Worm (Caenorhabditis elegans) whole organism, late embryonic: ENCODE data around the gene R04E5.9.

ENCODE experiments used
- C08G9.2 ChIP-seq: sonication (generic microtip); optimal IDR thresholded peaks from 2 replicates; lab custom pipeline; 2016; ENCODE audit warnings: mild to moderate bottlenecking, missing genetic modification characterization, moderate library complexity, missing compliant biosample characterization
- C38D4.7 ChIP-seq: fragments of 200-800 bp; sonication (Bioruptor generic); optimal IDR thresholded peaks from 2 replicates; lab custom pipeline; 2018; ENCODE audit warnings: mild to moderate bottlenecking, missing genetic modification characterization, moderate library complexity, missing compliant biosample characterization
- K09A11.1 ChIP-seq: sonication (generic microtip); optimal IDR thresholded peaks from 2 replicates; lab custom pipeline; 2017; ENCODE audit warnings: antibody characterized with exemption, mild to moderate bottlenecking, missing genetic modification characterization, missing compliant biosample characterization; ENCODE audit not compliant: insufficient read depth
- T23F11.4 ChIP-seq: fragments of 200-800 bp; sonication (Bioruptor generic); optimal IDR thresholded peaks from 2 replicates; lab custom pipeline; 2018; ENCODE audit warnings: mild to moderate bottlenecking, missing genetic modification characterization, missing compliant biosample characterization
- Y22D7AL.16 ChIP-seq: sonication (generic microtip); optimal IDR thresholded peaks from 2 replicates; lab custom pipeline; 2016; ENCODE audit warnings: missing genetic modification characterization, missing compliant biosample characterization
- ama-1 ChIP-seq: fragments of 150-350 bp; optimal IDR thresholded peaks from 2 replicates; lab custom pipeline; 2014
- ceh-14 ChIP-seq: sonication (generic microtip); optimal IDR thresholded peaks from 2 replicates; lab custom pipeline; 2016; ENCODE audit warnings: missing genotype, missing genetic modification characterization, missing compliant biosample characterization
- ceh-18 ChIP-seq: sonication (generic microtip); optimal IDR thresholded peaks from 2 replicates; lab custom pipeline; 2016; ENCODE audit warnings: missing genetic modification characterization, missing compliant biosample characterization
- ceh-19 ChIP-seq: fragments of 200-800 bp; sonication (Bioruptor generic); optimal IDR thresholded peaks from 2 replicates; lab custom pipeline; 2018; ENCODE audit warnings: mild to moderate bottlenecking, missing genetic modification characterization, missing compliant biosample characterization
- ceh-2 ChIP-seq: sonication (generic microtip); optimal IDR thresholded peaks from 2 replicates; lab custom pipeline; 2016; ENCODE audit warnings: missing genotype, missing genetic modification characterization, missing compliant biosample characterization
- ceh-24 ChIP-seq: sonication (generic microtip); optimal IDR thresholded peaks from 2 replicates; lab custom pipeline; 2016; ENCODE audit warnings: mild to moderate bottlenecking, missing genetic modification characterization, missing compliant biosample characterization
- ceh-30 ChIP-seq: fragments of 150-350 bp; optimal IDR thresholded peaks from 2 replicates; lab custom pipeline; 2014; ENCODE audit warnings: missing biosample characterization, missing genetic modification characterization
- ceh-34 ChIP-seq: sonication (generic microtip); optimal IDR thresholded peaks from 2 replicates; lab custom pipeline; 2016; ENCODE audit warnings: mild to moderate bottlenecking, missing genetic modification characterization, missing compliant biosample characterization
- ceh-45 ChIP-seq: fragments of 200-800 bp; sonication (Bioruptor generic); IDR thresholded peaks from 2 replicates; pipeline ENCODE4 v1.3.6; 2022; ENCODE audit warnings: missing genetic modification reagents, missing genetic modification characterization, missing compliant biosample characterization
- ceh-48 ChIP-seq: sonication (generic microtip); optimal IDR thresholded peaks from 2 replicates; lab custom pipeline; 2016; ENCODE audit warnings: missing genetic modification characterization, inconsistent platforms, missing compliant biosample characterization
- ceh-6 ChIP-seq: fragments of 200-800 bp; sonication (Bioruptor generic); optimal IDR thresholded peaks from 2 replicates; lab custom pipeline; 2018; ENCODE audit warnings: mild to moderate bottlenecking, missing genetic modification characterization, missing compliant biosample characterization
- ceh-9 ChIP-seq: sonication (generic microtip); optimal IDR thresholded peaks from 2 replicates; lab custom pipeline; 2016; ENCODE audit warnings: mild to moderate bottlenecking, missing genetic modification characterization, inconsistent platforms, missing compliant biosample characterization
- elt-4 ChIP-seq: sonication (generic microtip); optimal IDR thresholded peaks from 2 replicates; lab custom pipeline; 2016; ENCODE audit warnings: missing genetic modification characterization, missing compliant biosample characterization
- eyg-1 ChIP-seq: sonication (generic microtip); optimal IDR thresholded peaks from 2 replicates; lab custom pipeline; 2016; ENCODE audit warnings: missing genotype, missing genetic modification characterization, missing compliant biosample characterization
- fax-1 ChIP-seq: sonication (generic microtip); optimal IDR thresholded peaks from 2 replicates; lab custom pipeline; 2016; ENCODE audit warnings: missing genotype, missing genetic modification characterization, missing compliant biosample characterization
- fkh-10 ChIP-seq: fragments of 150-350 bp; optimal IDR thresholded peaks from 2 replicates; lab custom pipeline; 2014; ENCODE audit warnings: missing biosample characterization, missing genetic modification reagents, missing genetic modification characterization
- gmeb-2 ChIP-seq: sonication (generic microtip); optimal IDR thresholded peaks from 2 replicates; lab custom pipeline; 2016; ENCODE audit warnings: missing genetic modification characterization, inconsistent platforms, missing compliant biosample characterization
- hlh-15 ChIP-seq: sonication (generic microtip); optimal IDR thresholded peaks from 2 replicates; lab custom pipeline; 2016; ENCODE audit warnings: missing genetic modification characterization, missing compliant biosample characterization
- hlh-8 ChIP-seq: sonication (generic microtip); optimal IDR thresholded peaks from 2 replicates; lab custom pipeline; 2016; ENCODE audit warnings: missing genotype, missing genetic modification characterization, missing compliant biosample characterization
- lim-6 ChIP-seq: sonication (generic microtip); optimal IDR thresholded peaks from 2 replicates; lab custom pipeline; 2016; ENCODE audit warnings: missing genetic modification characterization, missing compliant biosample characterization
- madf-2 ChIP-seq: sonication (generic microtip); optimal IDR thresholded peaks from 2 replicates; lab custom pipeline; 2017; ENCODE audit warnings: missing genetic modification characterization, missing compliant biosample characterization
- mec-3 ChIP-seq: sonication (generic microtip); optimal IDR thresholded peaks from 2 replicates; lab custom pipeline; 2016; ENCODE audit warnings: borderline replicate concordance, missing genetic modification characterization, missing compliant biosample characterization
- nfya-1 ChIP-seq: sonication (generic microtip); optimal IDR thresholded peaks from 2 replicates; lab custom pipeline; 2017; ENCODE audit warnings: missing genetic modification characterization, mild to moderate bottlenecking, missing compliant biosample characterization, antibody characterized with exemption, moderate library complexity
- nhr-11 ChIP-seq: fragments of 150-350 bp; optimal IDR thresholded peaks from 2 replicates; lab custom pipeline; 2014; ENCODE audit warnings: missing biosample characterization, missing genetic modification characterization
- nhr-232 ChIP-seq: sonication (generic microtip); optimal IDR thresholded peaks from 2 replicates; lab custom pipeline; 2016; ENCODE audit warnings: missing genetic modification characterization, missing compliant biosample characterization
- npax-4 ChIP-seq: sonication (generic microtip); optimal IDR thresholded peaks from 2 replicates; lab custom pipeline; 2016; ENCODE audit warnings: missing genetic modification characterization, missing compliant biosample characterization
- odd-2 ChIP-seq: sonication (generic microtip); optimal IDR thresholded peaks from 2 replicates; lab custom pipeline; 2017; ENCODE audit warnings: antibody characterized with exemption, mild to moderate bottlenecking, missing genetic modification characterization, missing compliant biosample characterization
- pag-3 ChIP-seq: sonication (generic microtip); optimal IDR thresholded peaks from 2 replicates; lab custom pipeline; 2016; ENCODE audit warnings: missing compliant biosample characterization, missing genetic modification characterization, borderline replicate concordance
- pat-9 ChIP-seq: fragments of 200-800 bp; sonication (Bioruptor generic); optimal IDR thresholded peaks from 2 replicates; lab custom pipeline; 2018; ENCODE audit warnings: mild to moderate bottlenecking, missing genetic modification characterization, moderate library complexity, missing compliant biosample characterization
- pha-4 ChIP-seq: fragments of 150-350 bp; optimal IDR thresholded peaks from 2 replicates; lab custom pipeline; 2018; ENCODE audit warnings: missing biosample characterization, missing genetic modification reagents, missing genetic modification characterization
- pros-1 ChIP-seq: fragments of 150-350 bp; optimal IDR thresholded peaks from 2 replicates; lab custom pipeline; 2014; ENCODE audit warnings: missing biosample characterization, missing genetic modification reagents, missing genetic modification characterization
- ref-2 ChIP-seq: sonication (generic microtip); optimal IDR thresholded peaks from 2 replicates; lab custom pipeline; 2016; ENCODE audit warnings: missing genetic modification characterization, missing compliant biosample characterization
- rnt-1 ChIP-seq: sonication (generic microtip); optimal IDR thresholded peaks from 2 replicates; lab custom pipeline; 2016; ENCODE audit warnings: missing genetic modification characterization, missing compliant biosample characterization
- sox-2 ChIP-seq: fragments of 200-800 bp; sonication (Bioruptor generic); IDR thresholded peaks from 2 replicates; pipeline ENCODE4 v1.3.6; 2022; ENCODE audit warnings: missing genetic modification reagents, missing genetic modification characterization, missing compliant biosample characterization
- syd-9 ChIP-seq: sonication (generic microtip); optimal IDR thresholded peaks from 2 replicates; lab custom pipeline; 2016; ENCODE audit warnings: mild to moderate bottlenecking, missing genetic modification characterization, moderate library complexity, missing compliant biosample characterization
- tbx-2 ChIP-seq: sonication (generic microtip); optimal IDR thresholded peaks from 2 replicates; lab custom pipeline; 2016; ENCODE audit warnings: missing genetic modification characterization, missing compliant biosample characterization
- unc-42 ChIP-seq: sonication (generic microtip); optimal IDR thresholded peaks from 2 replicates; lab custom pipeline; 2016; ENCODE audit warnings: missing genotype, missing genetic modification characterization, missing compliant biosample characterization
- unc-55 ChIP-seq: sonication (generic microtip); optimal IDR thresholded peaks from 2 replicates; lab custom pipeline; 2017; ENCODE audit warnings: missing biosample characterization, missing genetic modification reagents, missing genetic modification characterization
- unc-86 ChIP-seq: sonication (generic microtip); optimal IDR thresholded peaks from 2 replicates; lab custom pipeline; 2016; ENCODE audit warnings: missing genetic modification characterization, missing compliant biosample characterization

The R04E5.9 gene

DNA sequence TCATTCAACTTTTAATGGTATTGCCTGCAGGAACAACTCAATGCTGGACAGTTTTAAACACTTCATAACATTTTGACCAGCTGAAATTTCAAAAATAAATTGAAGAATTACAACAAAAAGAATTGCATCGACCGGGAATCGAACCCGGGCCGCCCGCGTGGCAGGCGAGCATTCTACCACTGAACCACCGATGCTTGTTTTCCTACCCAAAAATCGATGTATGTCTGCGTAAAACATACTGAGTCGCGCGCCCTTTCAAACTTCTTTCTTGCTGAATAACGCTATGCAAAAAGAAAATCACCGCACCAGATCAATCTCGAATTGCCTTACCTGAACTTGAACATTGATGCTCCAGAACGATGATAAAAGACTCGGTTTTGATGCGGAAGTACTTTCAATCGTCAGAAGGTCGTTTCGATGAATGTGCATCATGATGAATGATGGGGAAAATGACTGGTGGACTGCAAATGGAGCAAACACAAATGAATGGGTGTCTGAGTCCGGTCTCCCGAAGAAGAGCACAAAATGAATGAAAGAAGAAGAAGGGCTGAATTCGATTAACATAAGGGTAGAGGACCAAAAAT, 14.2 kb downstream of the R04E5.9 start, which contains the start of gene R04E5.7:
Gene R04E5.7, minus strand, starts transcription at position 564 of the 584 bp plus-strand sequence.
- TF ChIP-seq pha-4 (tag; lab: Kevin White, UChicago): no peak
- TF ChIP-seq ceh-19 (GFP tag; lab: Kevin White, UChicago): no peak
- no peak for TF ChIP-seq npax-4 (tag; lab: Kevin White, UChicago)
- TF ChIP-seq T23F11.4: peak; percentile 36
- no peak for TF ChIP-seq pros-1 (tag; lab: Kevin White, UChicago)
- TF ChIP-seq tbx-2 (tag; lab: Kevin White, UChicago): no peak
- TF ChIP-seq C08G9.2 (tag; lab: Kevin White, UChicago): peak; percentile 37
- no peak for TF ChIP-seq ceh-14 (tag; lab: Kevin White, UChicago)
- TF ChIP-seq odd-2: no peak
- no peak for TF ChIP-seq pag-3 (tag; lab: Kevin White, UChicago)

- TF ChIP-seq T23F11.4 (no peak), ceh-48 (peak; percentile 22), nfya-1 (tag; lab: Kevin White, UChicago) (peak; percentile 4), pag-3 (tag; lab: Kevin White, UChicago) (no peak)
Observed at ce11 chrX:8791821-8792220, 19.1 kb downstream of the R04E5.9 start, which contains the start of gene chup-1. Gene chup-1 (plus strand): TSS chrX:8792160.

DNA sequence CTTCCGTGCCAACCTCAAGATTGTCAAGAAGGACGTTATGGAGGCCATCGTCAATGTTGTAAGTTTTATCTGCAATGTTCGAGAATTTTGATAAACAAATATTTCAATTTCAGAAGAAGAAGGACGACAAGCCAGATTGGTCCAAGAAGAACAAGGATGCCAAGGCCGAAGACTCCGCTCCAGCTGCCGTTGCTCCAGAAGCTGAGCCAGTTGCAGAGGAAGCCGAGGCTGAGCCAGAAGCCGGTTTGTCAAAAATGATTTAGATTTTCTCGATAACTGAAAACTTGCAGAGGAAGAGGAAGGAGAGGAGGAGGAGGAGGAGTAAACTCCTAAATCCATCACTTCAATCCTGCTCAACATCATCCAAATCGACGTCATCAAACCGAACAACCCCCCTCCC, 20.8 kb downstream of the R04E5.9 start:
- TF ChIP-seq ceh-14 (tag; lab: Kevin White, UChicago) (no peak), ceh-2 (tag; lab: Kevin White, UChicago) (no peak), mec-3 (no peak), elt-4 (tag; lab: Kevin White, UChicago) (no peak), unc-86 (no peak), ceh-34 (no peak), nhr-11 (no peak), pat-9 (no peak), hlh-8 (tag; lab: Kevin White, UChicago) (no peak), fkh-10 (GFP tag; lab: Kevin White, UChicago) (no peak), ref-2 (tag; lab: Kevin White, UChicago) (no peak), hlh-15 (no peak), ama-1 (lab: Kevin White, UChicago) (no peak), ceh-9 (tag; lab: Kevin White, UChicago) (no peak), unc-42 (no peak), unc-55 (no peak), Y22D7AL.16 (tag; lab: Kevin White, UChicago) (no peak), odd-2 (no peak)

- TF ChIP-seq pros-1 (tag; lab: Kevin White, UChicago) (no peak), syd-9 (peak; percentile 13), ceh-18 (tag; lab: Kevin White, UChicago) (peak; percentile 72), rnt-1 (tag; lab: Kevin White, UChicago) (peak; percentile 75), ceh-34 (no peak), unc-55 (peak; percentile 71), unc-42 (no peak), hlh-8 (tag; lab: Kevin White, UChicago) (no peak), K09A11.1 (tag; lab: Kevin White, UChicago) (no peak), ceh-24 (tag; lab: Kevin White, UChicago) (no peak), nfya-1 (tag; lab: Kevin White, UChicago) (peak; percentile 40)
Observed at ce11 chrX:8789014-8789506, 21.9 kb downstream of the R04E5.9 start, which contains the start of gene unc-27. Gene unc-27 (plus strand): TSS chrX:8789456.

ce11 chrX:8787689-8788222, 23.2 kb downstream of the R04E5.9 start:
- TF ChIP-seq fax-1: no peak
- no peak for TF ChIP-seq C38D4.7
- TF ChIP-seq ceh-6 (GFP tag; lab: Kevin White, UChicago): no peak
- TF ChIP-seq ceh-30 (tag; lab: Kevin White, UChicago): no peak
- no peak for TF ChIP-seq nhr-232 (tag; lab: Kevin White, UChicago)
- no peak for TF ChIP-seq npax-4 (tag; lab: Kevin White, UChicago)
- TF ChIP-seq ref-2 (tag; lab: Kevin White, UChicago): no peak
- TF ChIP-seq gmeb-2 (tag; lab: Kevin White, UChicago): no peak
- TF ChIP-seq sox-2 (GFP tag; lab: Robert Waterston, UW): no peak
- no peak for TF ChIP-seq nfya-1 (tag; lab: Kevin White, UChicago)
- no peak for TF ChIP-seq pha-4 (tag; lab: Kevin White, UChicago)
- no peak for TF ChIP-seq ceh-45 (GFP tag; lab: Robert Waterston, UW)
- no peak for TF ChIP-seq lim-6 (tag; lab: Kevin White, UChicago)
- TF ChIP-seq eyg-1 (tag; lab: Kevin White, UChicago): no peak
- no peak for TF ChIP-seq madf-2 (tag; lab: Kevin White, UChicago)
- TF ChIP-seq ceh-48: no peak
- no peak for TF ChIP-seq ceh-19 (GFP tag; lab: Kevin White, UChicago)
- no peak for TF ChIP-seq rnt-1 (tag; lab: Kevin White, UChicago)
